Worm (Caenorhabditis elegans) whole organism, L4 larva: ENCODE measurements around the gene T06E8.2.
A peak's percentile ranks its signal among the peaks of the same experiment; 100 is the strongest.

Experiments used
- D1046.2 ChIP-seq: fragments of 200-800 bp; sonication (Bioruptor generic); IDR thresholded peaks from 2 replicates; pipeline ENCODE4 v1.3.6; 2022; ENCODE audit warnings: missing genetic modification characterization, missing compliant biosample characterization
- F44E2.7 ChIP-seq: fragments of 200-800 bp; sonication (Bioruptor generic); IDR thresholded peaks from 2 replicates; pipeline ENCODE4 v2.1.2; 2022; ENCODE audit warnings: missing genetic modification characterization, missing compliant biosample characterization
- F49E8.2 ChIP-seq: sonication (generic microtip); optimal IDR thresholded peaks from 2 replicates; lab custom pipeline; 2016; ENCODE audit warnings: missing compliant biosample characterization, mild to moderate bottlenecking, missing genetic modification characterization, borderline replicate concordance
- Y105C5A.15 ChIP-seq: fragments of 200-800 bp; sonication (Bioruptor generic); IDR thresholded peaks from 2 replicates; pipeline ENCODE4 v1.3.6; 2022; ENCODE audit warnings: missing genetic modification characterization, missing compliant biosample characterization
- Y48G9A.11 ChIP-seq: fragments of 200-800 bp; sonication (Bioruptor generic); IDR thresholded peaks from 2 replicates; pipeline ENCODE4 v1.3.6; 2022; ENCODE audit warnings: missing genetic modification reagents, missing genetic modification characterization, missing compliant biosample characterization
- Y75B8A.6 ChIP-seq: fragments of 200-800 bp; sonication (Bioruptor generic); IDR thresholded peaks from 2 replicates; pipeline ENCODE4 v1.3.6; 2022; ENCODE audit warnings: missing genetic modification reagents, missing genetic modification characterization, missing compliant biosample characterization
- ZK337.2 ChIP-seq: fragments of 200-800 bp; sonication (Bioruptor generic); IDR thresholded peaks from 2 replicates; pipeline ENCODE4 v1.3.6; 2022; ENCODE audit warnings: missing genetic modification reagents, missing genetic modification characterization, missing compliant biosample characterization
- aha-1 ChIP-seq: fragments of 150-350 bp; peaks from one replicate; lab custom pipeline; 2014; ENCODE audit warnings: missing biosample characterization, missing genetic modification characterization
- aly-2 ChIP-seq: sonication (generic microtip); optimal IDR thresholded peaks from 2 replicates; lab custom pipeline; 2018; ENCODE audit warnings: missing biosample characterization, missing genetic modification characterization
- ama-1 ChIP-seq: fragments of 150-350 bp; optimal IDR thresholded peaks from 2 replicates; lab custom pipeline; 2014; ENCODE audit warnings: inconsistent platforms, mixed read lengths
- ceh-28 ChIP-seq: fragments of 150-350 bp; optimal IDR thresholded peaks from 2 replicates; lab custom pipeline; 2014; ENCODE audit warnings: missing biosample characterization, missing genetic modification reagents, missing genetic modification characterization
- ceh-32 ChIP-seq: sonication (generic microtip); optimal IDR thresholded peaks from 2 replicates; lab custom pipeline; 2016; ENCODE audit warnings: mild to moderate bottlenecking, missing genetic modification characterization, missing compliant biosample characterization; ENCODE audit not compliant: poor library complexity
- ces-1 ChIP-seq: fragments of 150-350 bp; sonication (generic microtip); optimal IDR thresholded peaks from 4 replicates; lab custom pipeline; 2014; ENCODE audit warnings: missing biosample characterization, missing genetic modification reagents, missing genetic modification characterization
- cey-2 ChIP-seq: sonication (generic microtip); optimal IDR thresholded peaks from 3 replicates; lab custom pipeline; 2017; ENCODE audit warnings: missing genetic modification characterization, mild to moderate bottlenecking, missing compliant biosample characterization, antibody characterized with exemption, borderline replicate concordance; ENCODE audit not compliant: insufficient read depth
- ctbp-1 ChIP-seq: fragments of 200-800 bp; sonication (Bioruptor generic); IDR thresholded peaks from 2 replicates; pipeline ENCODE4 v1.3.6; 2022; ENCODE audit warnings: missing genetic modification reagents, missing genetic modification characterization, missing compliant biosample characterization
- daf-16 ChIP-seq, 3 experiments: sonication (generic microtip); optimal IDR thresholded peaks; 2 replicates each; lab custom pipeline; 2016 to 2017; ENCODE audit warnings: missing genetic modification characterization in 3 of 3, missing genetic modification reagents in 3 of 3, mild to moderate bottlenecking in 2 of 3, missing compliant biosample characterization in 2 of 3, missing biosample characterization in 1 of 3, moderate library complexity in 1 of 3
- daf-8 ChIP-seq: fragments of 200-800 bp; sonication (Bioruptor generic); IDR thresholded peaks from 2 replicates; pipeline ENCODE4 v1.3.6; 2022; ENCODE audit warnings: missing genetic modification characterization, missing compliant biosample characterization
- dmd-8 ChIP-seq: fragments of 200-800 bp; sonication (Bioruptor generic); IDR thresholded peaks from 2 replicates; pipeline ENCODE4 v1.3.6; 2022; ENCODE audit warnings: missing genetic modification characterization, missing compliant biosample characterization
- dmd-9 ChIP-seq: fragments of 200-800 bp; sonication (Bioruptor generic); IDR thresholded peaks from 2 replicates; pipeline ENCODE4 v1.3.6; 2022; ENCODE audit warnings: missing genetic modification reagents, missing genetic modification characterization, missing compliant biosample characterization
- duxl-1 ChIP-seq: sonication (generic microtip); optimal IDR thresholded peaks from 2 replicates; lab custom pipeline; 2016; ENCODE audit warnings: mild to moderate bottlenecking, missing genetic modification characterization, moderate library complexity, missing compliant biosample characterization; ENCODE audit not compliant: poor library complexity
- fkh-10 ChIP-seq: fragments of 150-350 bp; optimal IDR thresholded peaks from 2 replicates; lab custom pipeline; 2014; ENCODE audit warnings: missing biosample characterization, missing genetic modification reagents, missing genetic modification characterization
- fos-1 ChIP-seq: fragments of 150-350 bp; optimal IDR thresholded peaks from 2 replicates; lab custom pipeline; 2014; ENCODE audit warnings: missing biosample characterization, missing genetic modification characterization
- gei-8 ChIP-seq: fragments of 200-800 bp; sonication (Bioruptor generic); optimal IDR thresholded peaks from 2 replicates; lab custom pipeline; 2018; ENCODE audit warnings: mild to moderate bottlenecking, missing genetic modification characterization, missing compliant biosample characterization
- hif-1 ChIP-seq, 2 experiments: sonication (generic microtip); optimal IDR thresholded peaks; 2 replicates each; lab custom pipeline; 2016 to 2017; ENCODE audit warnings: missing compliant biosample characterization in 2 of 2, missing genetic modification characterization in 2 of 2, missing genetic modification reagents in 2 of 2, missing genotype in 2 of 2, mild to moderate bottlenecking in 1 of 2
- hmg-1.1 ChIP-seq: fragments of 200-800 bp; sonication (Bioruptor generic); IDR thresholded peaks from 2 replicates; pipeline ENCODE4 v1.3.6; 2022; ENCODE audit warnings: missing genetic modification reagents, missing genetic modification characterization, missing compliant biosample characterization
- lin-1 ChIP-seq: fragments of 200-800 bp; sonication (Bioruptor generic); IDR thresholded peaks from 2 replicates; pipeline ENCODE4 v1.3.6; 2022; ENCODE audit warnings: missing genetic modification reagents, missing genetic modification characterization, missing compliant biosample characterization
- lin-13 ChIP-seq: fragments of 150-350 bp; optimal IDR thresholded peaks from 2 replicates; lab custom pipeline; 2014; ENCODE audit warnings: missing biosample characterization, missing genetic modification reagents, missing genetic modification characterization
- lin-38 ChIP-seq: fragments of 200-800 bp; sonication (Bioruptor generic); IDR thresholded peaks from 2 replicates; pipeline ENCODE4 v1.3.6; 2022; ENCODE audit warnings: missing genetic modification reagents, missing genetic modification characterization, missing compliant biosample characterization
- mdt-29 ChIP-seq: fragments of 200-800 bp; sonication (Bioruptor generic); IDR thresholded peaks from 2 replicates; pipeline ENCODE4 v1.3.6; 2022; ENCODE audit warnings: missing genetic modification reagents, missing genetic modification characterization, missing compliant biosample characterization
- mxl-3 ChIP-seq: fragments of 200-800 bp; sonication (Bioruptor generic); optimal IDR thresholded peaks from 2 replicates; lab custom pipeline; 2018; ENCODE audit warnings: mild to moderate bottlenecking, missing genetic modification characterization, missing compliant biosample characterization
- nhr-237 ChIP-seq: sonication (generic microtip); optimal IDR thresholded peaks from 2 replicates; lab custom pipeline; 2017; ENCODE audit warnings: missing biosample characterization, missing genetic modification characterization
- nhr-41 ChIP-seq: fragments of 200-800 bp; sonication (Bioruptor generic); IDR thresholded peaks from 2 replicates; pipeline ENCODE4 v1.3.6; 2022; ENCODE audit warnings: missing genetic modification reagents, missing genetic modification characterization, missing compliant biosample characterization
- nhr-6 ChIP-seq: fragments of 150-350 bp; optimal IDR thresholded peaks from 2 replicates; lab custom pipeline; 2014; ENCODE audit warnings: missing biosample characterization, missing genetic modification characterization
- nhr-76 ChIP-seq: fragments of 150-350 bp; optimal IDR thresholded peaks from 2 replicates; lab custom pipeline; 2014; ENCODE audit warnings: missing biosample characterization, missing genetic modification characterization
- pha-4 ChIP-seq, 2 experiments: fragments of 150-350 bp in 1 of 2; fragments of 200-800 bp in 1 of 2; sonication (Bioruptor generic) in 1 of 2; IDR thresholded peaks in 1 of 2; optimal IDR thresholded peaks in 1 of 2; 2 replicates each; pipeline versions ENCODE4 v1.3.6 to Lab custom; 2014 to 2022; ENCODE audit warnings: missing genetic modification characterization in 2 of 2, missing genetic modification reagents in 2 of 2, missing biosample characterization in 1 of 2, missing compliant biosample characterization in 1 of 2
- php-3 ChIP-seq: fragments of 200-800 bp; sonication (Bioruptor generic); IDR thresholded peaks from 2 replicates; pipeline ENCODE4 v1.3.6; 2022; ENCODE audit warnings: missing genetic modification reagents, missing genetic modification characterization, missing compliant biosample characterization
- saeg-2 ChIP-seq: fragments of 200-800 bp; sonication (Bioruptor generic); IDR thresholded peaks from 2 replicates; pipeline ENCODE4 v1.3.6; 2022; ENCODE audit warnings: missing genetic modification reagents, missing genetic modification characterization, missing compliant biosample characterization
- set-16 ChIP-seq: fragments of 200-800 bp; sonication (Bioruptor generic); IDR thresholded peaks from 2 replicates; pipeline ENCODE4 v1.3.6; 2022; ENCODE audit warnings: missing genetic modification reagents, missing genetic modification characterization, missing compliant biosample characterization
- skn-1 ChIP-seq: fragments of 150-350 bp; optimal IDR thresholded peaks from 2 replicates; lab custom pipeline; 2014; ENCODE audit warnings: missing biosample characterization, missing genetic modification characterization
- snpc-4 ChIP-seq: fragments of 150-350 bp; optimal IDR thresholded peaks from 2 replicates; lab custom pipeline; 2014; ENCODE audit warnings: missing biosample characterization, missing genetic modification characterization
- tag-97 ChIP-seq: fragments of 200-800 bp; sonication (Bioruptor generic); IDR thresholded peaks from 2 replicates; pipeline ENCODE4 v1.3.6; 2022; ENCODE audit warnings: missing genetic modification characterization, missing compliant biosample characterization
- unc-130 ChIP-seq: sonication (generic microtip); optimal IDR thresholded peaks from 2 replicates; lab custom pipeline; 2016; ENCODE audit warnings: missing genetic modification reagents, missing genetic modification characterization, missing compliant biosample characterization
- unc-62 ChIP-seq, 3 experiments: fragments of 150-350 bp in 1 of 3; sonication (generic microtip); optimal IDR thresholded peaks in 2 of 3; peaks in 1 of 3; 1 replicate in 1 of 3; 2 replicates in 2 of 3; lab custom pipeline; 2014 to 2017; ENCODE audit warnings: missing biosample characterization in 3 of 3, missing genetic modification characterization in 3 of 3, missing genetic modification reagents in 3 of 3, missing genotype in 1 of 3
- vab-7 ChIP-seq: fragments of 200-800 bp; sonication (Bioruptor generic); IDR thresholded peaks from 2 replicates; pipeline ENCODE4 v1.3.6; 2022; ENCODE audit warnings: missing genetic modification reagents, missing genetic modification characterization, missing compliant biosample characterization
- zag-1 ChIP-seq: fragments of 150-350 bp; optimal IDR thresholded peaks from 2 replicates; lab custom pipeline; 2014; ENCODE audit warnings: missing biosample characterization, missing genetic modification characterization

T06E8.2 gene

ce11 chrV:10030992-10031383 is 5.2 kb downstream of the T06E8.2 start, which contains the start of gene acl-2:
Gene acl-2 (minus strand): TSS chrV:10031092.
- TF ChIP-seq lin-13 (peak; percentile 4), dmd-8 (GFP tag; lab: Robert Waterston, UW) (no peak), daf-16 (GFP tag; optimal IDR thresholded peaks at IDR 0.05; lab: Kevin White, UChicago) (no peak), daf-16 (tag; optimal IDR thresholded peaks at IDR 0.05; lab: Kevin White, UChicago) (peak; percentile 46), mdt-29 (GFP tag; lab: Robert Waterston, UW) (no peak), skn-1 (tag; lab: Kevin White, UChicago) (no peak), unc-62 (GFP tag; optimal IDR thresholded peaks at IDR 0.05 in 1 of 2; lab: Kevin White, UChicago) (peak in 1 of 2 experiments; percentile 42), unc-62 (tag; optimal IDR thresholded peaks at IDR 0.05; lab: Kevin White, UChicago) (no peak)

- TF ChIP-seq Y75B8A.6 (GFP tag; lab: Robert Waterston, UW) (no peak), hif-1 (tag; optimal IDR thresholded peaks at IDR 0.05; lab: Kevin White, UChicago) (no peak), gei-8 (peak; percentile 2), unc-130 (GFP tag; lab: Kevin White, UChicago) (peak; percentile 81), lin-38 (GFP tag; lab: Robert Waterston, UW) (peak; percentile 46), nhr-76 (tag; lab: Kevin White, UChicago) (no peak), pha-4 (GFP tag; IDR thresholded peaks at IDR 0.05; lab: Robert Waterston, UW) (peak; percentile 45; the same call in 1 of the 2 replicates), pha-4 (tag; optimal IDR thresholded peaks at IDR 0.05; lab: Kevin White, UChicago) (no peak), F49E8.2 (tag; lab: Kevin White, UChicago) (peak; percentile 52), aly-2 (tag; lab: Kevin White, UChicago) (peak; percentile 59), vab-7 (GFP tag; lab: Robert Waterston, UW) (no peak), F44E2.7 (GFP tag; lab: Robert Waterston, UW) (no peak), fkh-10 (GFP tag; lab: Kevin White, UChicago) (no peak)
- TF ChIP-seq, all 104 proteins: peak for 6
Measured at ce11 chrV:10023062-10023536, 13.1 kb downstream of the T06E8.2 start.

DNA sequence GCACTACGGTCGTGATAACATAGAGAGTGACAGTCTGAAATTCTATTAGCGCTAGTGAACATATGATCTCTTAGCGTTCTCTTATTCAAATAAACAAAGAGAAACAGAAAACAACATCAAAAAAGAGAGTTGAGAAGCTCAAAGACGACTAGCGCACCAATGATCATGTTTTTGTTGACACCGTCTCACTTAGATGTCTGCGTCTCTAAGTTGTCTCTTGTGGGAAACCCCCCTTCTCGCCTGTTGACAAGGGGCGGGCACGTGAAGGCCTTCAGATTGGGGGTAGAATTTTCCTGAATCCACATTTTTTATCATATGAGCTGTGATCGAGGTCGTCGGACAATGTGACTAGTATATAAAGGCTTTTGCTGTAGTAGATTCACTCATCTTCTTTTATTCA is 16.3 kb downstream of the T06E8.2 start:
- TF ChIP-seq ceh-32 (tag; lab: Kevin White, UChicago) (no peak), aha-1 (no peak), cey-2 (tag; lab: Kevin White, UChicago) (no peak), vab-7 (GFP tag; lab: Robert Waterston, UW) (0 out of 2 replicates have a peak, but pooled peaks have one; percentile 20), set-16 (GFP tag; lab: Robert Waterston, UW) (no peak), saeg-2 (GFP tag; lab: Robert Waterston, UW) (no peak), snpc-4 (tag; lab: Kevin White, UChicago) (no peak), Y105C5A.15 (GFP tag; lab: Robert Waterston, UW) (peak; percentile 48; the same call in 1 of the 2 replicates), nhr-41 (GFP tag; lab: Robert Waterston, UW) (no peak), tag-97 (GFP tag; lab: Robert Waterston, UW) (no peak), ceh-28 (tag; lab: Kevin White, UChicago) (no peak), mxl-3 (no peak), lin-1 (GFP tag; lab: Robert Waterston, UW) (no peak), hmg-1.1 (GFP tag; lab: Robert Waterston, UW) (no peak), nhr-76 (tag; lab: Kevin White, UChicago) (no peak), duxl-1 (tag; lab: Kevin White, UChicago) (no peak), daf-8 (no peak), D1046.2 (GFP tag; lab: Robert Waterston, UW) (no peak), pha-4 (GFP tag; IDR thresholded peaks at IDR 0.05; lab: Robert Waterston, UW) (no peak), pha-4 (tag; optimal IDR thresholded peaks at IDR 0.05; lab: Kevin White, UChicago) (peak; percentile 73), ces-1 (GFP tag; lab: Kevin White, UChicago) (no peak), nhr-6 (tag; lab: Kevin White, UChicago) (no peak), php-3 (GFP tag; lab: Robert Waterston, UW) (no peak), ama-1 (lab: Kevin White, UChicago) (peak; percentile 0), zag-1 (tag; lab: Kevin White, UChicago) (no peak), mdt-29 (GFP tag; lab: Robert Waterston, UW) (no peak), ctbp-1 (GFP tag; lab: Robert Waterston, UW) (no peak), daf-16 (GFP tag; optimal IDR thresholded peaks at IDR 0.05; lab: Kevin White, UChicago) (peak in 1 of 2 experiments; percentile 63), daf-16 (tag; optimal IDR thresholded peaks at IDR 0.05; lab: Kevin White, UChicago) (peak; percentile 85), ZK337.2 (GFP tag; lab: Robert Waterston, UW) (no peak), dmd-9 (GFP tag; lab: Robert Waterston, UW) (no peak), nhr-237 (tag; lab: Kevin White, UChicago) (no peak), Y48G9A.11 (GFP tag; lab: Robert Waterston, UW) (no peak), fos-1 (tag; lab: Kevin White, UChicago) (no peak)
